Worm (Caenorhabditis elegans): Measurements from ENCODE around the gene mrpl-50.

DNA sequence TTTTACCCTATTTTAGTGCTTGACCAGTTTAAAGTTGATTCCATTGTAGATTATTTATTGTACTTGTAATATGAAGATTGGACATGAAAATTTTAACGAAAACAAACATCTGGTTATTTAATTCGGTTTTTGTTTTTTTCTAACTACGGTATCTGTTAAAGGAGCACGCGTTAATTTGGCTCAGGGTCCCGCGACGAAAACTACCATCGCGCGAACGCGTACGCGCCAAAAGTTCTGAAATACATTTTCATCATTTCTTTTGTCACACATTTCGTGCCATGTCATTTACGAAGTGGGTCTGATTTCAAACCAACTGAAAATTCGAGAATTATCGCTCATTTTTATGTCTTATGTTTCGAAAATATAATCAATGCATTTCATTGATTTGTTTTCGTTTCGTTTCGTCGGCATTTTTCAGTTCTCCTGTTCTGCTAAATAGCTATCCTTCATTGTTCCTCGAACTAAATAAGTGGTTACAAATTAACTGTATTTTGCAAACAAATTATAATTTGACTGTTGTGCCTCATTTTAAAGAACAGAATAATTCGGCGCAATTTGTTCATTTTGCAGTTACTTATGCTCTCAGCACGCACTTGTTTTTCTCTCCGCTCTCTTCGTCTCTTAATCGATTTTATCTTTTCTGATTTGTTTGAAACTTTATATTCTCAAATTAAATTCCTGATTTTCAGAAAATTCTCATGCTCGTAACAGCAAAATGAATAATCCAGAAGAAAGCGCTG lies 4.2 kb downstream of the mrpl-50 start, which contains the start of gene T21B10.3:
- TF ChIP-seq hmg-4 (GFP tag; optimal IDR thresholded peaks at IDR 0.05) (no peak), ama-1 (optimal IDR thresholded peaks at IDR 0.05) (no peak), tbx-11 (GFP tag; IDR thresholded peaks at IDR 0.05) (no peak), sea-1 (GFP tag; conservative IDR thresholded peaks at IDR 0.05) (no peak), ceh-36 (tag; optimal IDR thresholded peaks at IDR 0.05) (no peak), aly-1 (tag; optimal IDR thresholded peaks at IDR 0.05) (no peak), scrt-1 (GFP tag; IDR thresholded peaks at IDR 0.05) (no peak), flt-1 (GFP tag; IDR thresholded peaks at IDR 0.05) (no peak), hmbx-1 (tag; optimal IDR thresholded peaks at IDR 0.05) (no peak), tbx-37 (GFP tag; conservative IDR thresholded peaks at IDR 0.05) (no peak), pes-1 (GFP tag; IDR thresholded peaks at IDR 0.05) (no peak), ets-7 (tag; optimal IDR thresholded peaks at IDR 0.05) (no peak), tra-4 (tag; optimal IDR thresholded peaks at IDR 0.05) (no peak), B0310.2 (tag; optimal IDR thresholded peaks at IDR 0.05) (no peak)
